Worm (Caenorhabditis elegans) whole organism, midembryonic: Measurements from ENCODE around the gene str-151.

Source experiments
- T22C8.4 ChIP-seq: fragments of 200-800 bp; sonication (Bioruptor generic); IDR thresholded peaks from 2 replicates; pipeline ENCODE4 v1.3.6; 2022; ENCODE audit warnings: missing genetic modification characterization, missing compliant biosample characterization
- cog-1 ChIP-seq: sonication (generic microtip); optimal IDR thresholded peaks from 2 replicates; lab custom pipeline; 2016; ENCODE audit warnings: missing genetic modification characterization, missing compliant biosample characterization
- flt-1 ChIP-seq: fragments of 200-800 bp; sonication (Bioruptor generic); IDR thresholded peaks from 2 replicates; pipeline ENCODE4 v1.3.6; 2022; ENCODE audit warnings: missing genetic modification characterization, missing compliant biosample characterization
- klf-2 ChIP-seq: fragments of 200-800 bp; sonication (Bioruptor generic); conservative IDR thresholded peaks from 2 replicates; pipeline ENCODE4 v1.3.6; 2022; ENCODE audit warnings: missing genetic modification reagents, missing genetic modification characterization, missing compliant biosample characterization
- med-1 ChIP-seq: sonication (generic microtip); optimal IDR thresholded peaks from 2 replicates; lab custom pipeline; 2017; ENCODE audit warnings: missing genetic modification characterization, mild to moderate bottlenecking, missing compliant biosample characterization, antibody characterized with exemption, missing genetic modification reagents; ENCODE audit not compliant: insufficient read depth
- tab-1 ChIP-seq: fragments of 200-800 bp; sonication (Bioruptor generic); IDR thresholded peaks from 2 replicates; pipeline ENCODE4 v1.3.6; 2022; ENCODE audit warnings: missing genetic modification characterization, missing compliant biosample characterization

- TF ChIP-seq T22C8.4 (GFP tag; lab: Robert Waterston, UW) (no peak), tab-1 (GFP tag; lab: Robert Waterston, UW) (no peak), flt-1 (GFP tag; lab: Robert Waterston, UW) (no peak), klf-2 (GFP tag; lab: Robert Waterston, UW) (no peak), med-1 (GFP tag; lab: Kevin White, UChicago) (no peak), cog-1 (tag; lab: Kevin White, UChicago) (no peak)
These were observed 22.4 kb downstream of the str-151 start for ce11 chrV:16598437-16598836.
